Worm (Caenorhabditis elegans) whole organism, midembryonic: ENCODE measurements around the gene R07E5.6.

ENCODE experiments used
- T22C8.4 ChIP-seq: fragments of 200-800 bp; sonication (Bioruptor generic); IDR thresholded peaks from 2 replicates; pipeline ENCODE4 v1.3.6; 2022; ENCODE audit warnings: missing genetic modification characterization, missing compliant biosample characterization
- cog-1 ChIP-seq: sonication (generic microtip); optimal IDR thresholded peaks from 2 replicates; lab custom pipeline; 2016; ENCODE audit warnings: missing genetic modification characterization, missing compliant biosample characterization
- flt-1 ChIP-seq: fragments of 200-800 bp; sonication (Bioruptor generic); IDR thresholded peaks from 2 replicates; pipeline ENCODE4 v1.3.6; 2022; ENCODE audit warnings: missing genetic modification characterization, missing compliant biosample characterization
- klf-2 ChIP-seq: fragments of 200-800 bp; sonication (Bioruptor generic); conservative IDR thresholded peaks from 2 replicates; pipeline ENCODE4 v1.3.6; 2022; ENCODE audit warnings: missing genetic modification reagents, missing genetic modification characterization, missing compliant biosample characterization
- med-1 ChIP-seq: sonication (generic microtip); optimal IDR thresholded peaks from 2 replicates; lab custom pipeline; 2017; ENCODE audit warnings: missing genetic modification characterization, mild to moderate bottlenecking, missing compliant biosample characterization, antibody characterized with exemption, missing genetic modification reagents; ENCODE audit not compliant: insufficient read depth
- ref-1 ChIP-seq: fragments of 200-800 bp; sonication (Bioruptor generic); conservative IDR thresholded peaks from 2 replicates; pipeline ENCODE4 v1.3.6; 2022; ENCODE audit warnings: missing genetic modification reagents, missing genetic modification characterization, missing compliant biosample characterization
- tab-1 ChIP-seq: fragments of 200-800 bp; sonication (Bioruptor generic); IDR thresholded peaks from 2 replicates; pipeline ENCODE4 v1.3.6; 2022; ENCODE audit warnings: missing genetic modification characterization, missing compliant biosample characterization
- ztf-23 ChIP-seq: fragments of 200-800 bp; sonication (Bioruptor generic); IDR thresholded peaks from 2 replicates; pipeline ENCODE4 v1.3.6; 2022; ENCODE audit warnings: missing genetic modification reagents, missing genetic modification characterization, missing compliant biosample characterization
- ztf-29 ChIP-seq: fragments of 200-800 bp; sonication (Bioruptor generic); IDR thresholded peaks from 2 replicates; pipeline ENCODE4 v1.3.6; 2022; ENCODE audit warnings: missing genetic modification reagents, missing genetic modification characterization, missing compliant biosample characterization

- no peak for TF ChIP-seq flt-1 (GFP tag; lab: Robert Waterston, UW)
- TF ChIP-seq ztf-29 (GFP tag; lab: Robert Waterston, UW): no peak
- TF ChIP-seq klf-2: no peak
- no peak for TF ChIP-seq ztf-23 (GFP tag; lab: Robert Waterston, UW)
- TF ChIP-seq tab-1 (GFP tag; lab: Robert Waterston, UW): no peak
- TF ChIP-seq med-1 (GFP tag; lab: Kevin White, UChicago): no peak
- no peak for TF ChIP-seq cog-1 (tag; lab: Kevin White, UChicago)
- TF ChIP-seq T22C8.4: no peak
- TF ChIP-seq ref-1: no peak
These were observed 14.5 kb downstream of the R07E5.6 start, which contains the start of gene mpc-1 for ce11 chrIII:4413099-4413498.
